Worm (Caenorhabditis elegans) whole organism, late embryonic: ENCODE data around the gene W01D2.1.

Experiments used
- ceh-34 ChIP-seq: sonication (generic microtip); optimal IDR thresholded peaks from 2 replicates; lab custom pipeline; 2016; ENCODE audit warnings: mild to moderate bottlenecking, missing genetic modification characterization, missing compliant biosample characterization
- ceh-48 ChIP-seq: sonication (generic microtip); optimal IDR thresholded peaks from 2 replicates; lab custom pipeline; 2016; ENCODE audit warnings: missing genetic modification characterization, inconsistent platforms, missing compliant biosample characterization
- elt-2 ChIP-seq: sonication (generic microtip); optimal IDR thresholded peaks from 2 replicates; lab custom pipeline; 2016; ENCODE audit warnings: missing genetic modification reagents, missing genetic modification characterization, missing compliant biosample characterization
- pag-3 ChIP-seq: sonication (generic microtip); optimal IDR thresholded peaks from 2 replicates; lab custom pipeline; 2016; ENCODE audit warnings: missing compliant biosample characterization, missing genetic modification characterization, borderline replicate concordance
- pax-1 ChIP-seq: fragments of 150-350 bp; optimal IDR thresholded peaks from 2 replicates; lab custom pipeline; 2014; ENCODE audit warnings: missing biosample characterization, missing genetic modification characterization
- pha-4 ChIP-seq: fragments of 150-350 bp; optimal IDR thresholded peaks from 2 replicates; lab custom pipeline; 2018; ENCODE audit warnings: missing biosample characterization, missing genetic modification reagents, missing genetic modification characterization
- tbx-2 ChIP-seq: sonication (generic microtip); optimal IDR thresholded peaks from 2 replicates; lab custom pipeline; 2016; ENCODE audit warnings: missing genetic modification characterization, missing compliant biosample characterization
- ttx-3 ChIP-seq: sonication (generic microtip); optimal IDR thresholded peaks from 2 replicates; lab custom pipeline; 2016; ENCODE audit warnings: missing genetic modification reagents, missing genetic modification characterization, missing compliant biosample characterization
- unc-42 ChIP-seq: sonication (generic microtip); optimal IDR thresholded peaks from 2 replicates; lab custom pipeline; 2016; ENCODE audit warnings: missing genotype, missing genetic modification characterization, missing compliant biosample characterization
- ztf-16 ChIP-seq: sonication (generic microtip); optimal IDR thresholded peaks from 2 replicates; lab custom pipeline; 2017; ENCODE audit warnings: missing genetic modification characterization, missing compliant biosample characterization

DNA sequence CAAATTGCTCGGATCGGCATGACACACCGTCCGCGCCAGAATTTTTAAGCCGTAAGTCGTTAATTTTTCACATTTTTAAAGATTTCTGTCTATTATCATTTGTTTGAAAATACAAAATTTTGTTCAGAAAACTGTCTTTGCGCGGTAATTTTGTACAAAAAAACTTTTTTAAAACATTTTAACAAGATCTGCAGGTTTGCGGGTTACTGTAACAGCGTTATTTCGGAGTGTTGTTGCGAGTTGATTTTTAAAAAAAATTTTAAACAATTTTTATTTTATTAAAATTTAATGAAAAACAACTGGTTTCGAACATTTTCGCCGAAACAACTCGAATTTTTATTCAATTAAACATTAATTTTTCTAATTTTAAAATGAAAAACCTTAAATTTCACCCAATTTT, 2.2 kb upstream of the W01D2.1 start:
- no peak for TF ChIP-seq ttx-3
- TF ChIP-seq pag-3 (tag; lab: Kevin White, UChicago) = no peak
- no peak for TF ChIP-seq pax-1 (tag; lab: Kevin White, UChicago)
- no peak for TF ChIP-seq tbx-2
- TF ChIP-seq pha-4 = no peak
- TF ChIP-seq ceh-34 = no peak
- no peak for TF ChIP-seq unc-42 (tag; lab: Kevin White, UChicago)
- TF ChIP-seq ztf-16 = no peak
- TF ChIP-seq ceh-48 (tag; lab: Kevin White, UChicago) = no peak
- TF ChIP-seq elt-2 (tag; lab: Kevin White, UChicago) = no peak
